Worm (Caenorhabditis elegans): ENCODE results near the gene tag-51.
A peak's percentile ranks its signal among the peaks of the same experiment; 100 is the strongest.

tag-51 gene

ce11 chrIII:881460-881859 is 27.4 kb downstream of the tag-51 start (continued):
- TF ChIP-seq pha-4 (tag; optimal IDR thresholded peaks at IDR 0.05): no peak
- no peak for TF ChIP-seq C17E4.6 (GFP tag; IDR thresholded peaks at IDR 0.05)
- no peak for TF ChIP-seq atf-7 (tag; optimal IDR thresholded peaks at IDR 0.05)
- no peak for TF ChIP-seq let-526 (GFP tag; IDR thresholded peaks at IDR 0.05)
- TF ChIP-seq B0261.1 (tag; optimal IDR thresholded peaks at IDR 0.05): no peak
- no peak for TF ChIP-seq C06A6.2 (GFP tag; conservative IDR thresholded peaks at IDR 0.05)
- TF ChIP-seq him-1 (tag; optimal IDR thresholded peaks at IDR 0.05): no peak
- TF ChIP-seq F55B11.4 (tag; optimal IDR thresholded peaks at IDR 0.05; ENCODE audit: borderline replicate concordance, insufficient read depth): no peak
- TF ChIP-seq unc-62 (GFP tag; optimal IDR thresholded peaks at IDR 0.05): no peak
- no peak for TF ChIP-seq zfh-2 (GFP tag; conservative IDR thresholded peaks at IDR 0.05)
- TF ChIP-seq snpc-3.4 (tag; optimal IDR thresholded peaks at IDR 0.05): peak; percentile 39
- peak; percentile 86 for TF ChIP-seq F49E8.2 (tag; optimal IDR thresholded peaks at IDR 0.05; ENCODE audit: insufficient read depth)
- TF ChIP-seq madf-6 (GFP tag; IDR thresholded peaks at IDR 0.05): no peak
- TF ChIP-seq akir-1 (GFP tag; optimal IDR thresholded peaks at IDR 0.05): no peak
- TF ChIP-seq D2030.7 (GFP tag; IDR thresholded peaks at IDR 0.05): no peak
- no peak for TF ChIP-seq lag-1 (GFP tag; IDR thresholded peaks at IDR 0.05)
- no peak for TF ChIP-seq nfya-2 (GFP tag; IDR thresholded peaks at IDR 0.05)
- no peak for TF ChIP-seq nhr-27 (tag; optimal IDR thresholded peaks at IDR 0.05)
- no peak for TF ChIP-seq sdz-38 (tag; optimal IDR thresholded peaks at IDR 0.05)
- no peak for TF ChIP-seq B0019.2 (GFP tag; conservative IDR thresholded peaks at IDR 0.05)
- no peak for TF ChIP-seq sptf-2 (GFP tag; optimal IDR thresholded peaks at IDR 0.05)
- TF ChIP-seq tbx-9 (tag; optimal IDR thresholded peaks at IDR 0.05; ENCODE audit: borderline replicate concordance): no peak
- peak; percentile 52 for TF ChIP-seq ekl-4 (GFP tag; IDR thresholded peaks at IDR 0.05)
- TF ChIP-seq xnd-1 (tag; optimal IDR thresholded peaks at IDR 0.05): no peak
- TF ChIP-seq ccch-3 (GFP tag; optimal IDR thresholded peaks at IDR 0.05): no peak
- no peak for TF ChIP-seq efl-1 (GFP tag; optimal IDR thresholded peaks at IDR 0.05)
- peak; percentile 5 for TF ChIP-seq die-1 (tag; optimal IDR thresholded peaks at IDR 0.05)
- TF ChIP-seq ZK185.1 (tag; optimal IDR thresholded peaks at IDR 0.05; ENCODE audit: poor library complexity, severe bottlenecking): peak; percentile 16
- TF ChIP-seq hsf-1 (GFP tag; IDR thresholded peaks at IDR 0.05): no peak
- no peak; the same call in 1 of the 2 replicates for TF ChIP-seq rcor-1 (GFP tag; IDR thresholded peaks at IDR 0.05)
- peak; percentile 70 for TF ChIP-seq B0336.3 (GFP tag; IDR thresholded peaks at IDR 0.05)
- no peak for TF ChIP-seq ztf-25 (GFP tag; IDR thresholded peaks at IDR 0.05)
- no peak for TF ChIP-seq ceh-79 (tag; optimal IDR thresholded peaks at IDR 0.05)
- peak; percentile 54 for TF ChIP-seq lin-26 (GFP tag; IDR thresholded peaks at IDR 0.05)
- peak; percentile 76; the same call in 1 of the 2 replicates for TF ChIP-seq madf-3 (GFP tag; IDR thresholded peaks at IDR 0.05)
- TF ChIP-seq F57C9.4 (tag; optimal IDR thresholded peaks at IDR 0.05): no peak
- peak; percentile 19; the same call in 1 of the 2 replicates for TF ChIP-seq dox-1 (GFP tag; IDR thresholded peaks at IDR 0.05)
- TF ChIP-seq egrh-3 (GFP tag; IDR thresholded peaks at IDR 0.05): no peak
- peak; percentile 78 for TF ChIP-seq athp-1 (tag; optimal IDR thresholded peaks at IDR 0.05)
- TF ChIP-seq gei-17 (GFP tag; optimal IDR thresholded peaks at IDR 0.05): no peak
- no peak for TF ChIP-seq nhr-179 (tag; optimal IDR thresholded peaks at IDR 0.05)
- 0 out of 2 replicates have a peak, but pooled peaks have one; percentile 15 for TF ChIP-seq ceh-58 (GFP tag; IDR thresholded peaks at IDR 0.05)
- TF ChIP-seq Y95B8A.8 (GFP tag; IDR thresholded peaks at IDR 0.05): peak; percentile 69; the same call in 1 of the 2 replicates
- TF ChIP-seq tbp1 (GFP tag; optimal IDR thresholded peaks at IDR 0.05): peak; percentile 15
- TF ChIP-seq pbrm-1 (GFP tag; IDR thresholded peaks at IDR 0.05): peak; percentile 29; the same call in 1 of the 2 replicates
- 0 out of 2 replicates have a peak, but pooled peaks have one; percentile 9 for TF ChIP-seq attf-6 (GFP tag; IDR thresholded peaks at IDR 0.05)
- no peak for TF ChIP-seq ceh-40 (GFP tag; IDR thresholded peaks at IDR 0.05)
- no peak for TF ChIP-seq F39B2.1 (GFP tag; IDR thresholded peaks at IDR 0.05)
- TF ChIP-seq ztf-18 (tag; optimal IDR thresholded peaks at IDR 0.05): no peak
- no peak for TF ChIP-seq T26A5.8 (tag; optimal IDR thresholded peaks at IDR 0.05)

Data from whole organism, young adult.